Fruit fly (Drosophila melanogaster) whole organism: ENCODE results near the gene CG7059.

Experiments used
- CG8478 ChIP-seq: fragments of >200 bp; optimal IDR thresholded peaks from 2 replicates; lab custom pipeline; 2018; ENCODE audit warnings: inconsistent platforms
- psq ChIP-seq: fragments of >200 bp; optimal IDR thresholded peaks from 2 replicates; lab custom pipeline; 2017
- usp ChIP-seq: fragments of >200 bp; optimal IDR thresholded peaks from 2 replicates; lab custom pipeline; 2017; ENCODE audit warnings: missing biosample characterization, missing genetic modification characterization, mixed read lengths

dm6 chr3R:22340207-22340606 is 49.4 kb upstream of the CG7059 start, which contains the start of gene CG5388:
- TF ChIP-seq psq (lab: Kevin White, UChicago) (no peak), usp (GFP tag; lab: Kevin White, UChicago) (no peak), CG8478 (lab: Kevin White, UChicago) (no peak)
